Fruit fly (Drosophila melanogaster) whole organism, embryonic: ENCODE measurements around the gene DopEcR.

Source experiments
- Ada2b ChIP-seq: fragments of 200-800 bp; sonication (Bioruptor generic); IDR thresholded peaks from 2 replicates; pipeline ENCODE4 v1.3.6; 2022; ENCODE audit warnings: missing biosample characterization, missing genetic modification characterization
- Asciz ChIP-seq: fragments of 200-800 bp; sonication (Bioruptor generic); optimal IDR thresholded peaks from 2 replicates; lab custom pipeline; 2017; ENCODE audit warnings: missing biosample characterization, mild to moderate bottlenecking, missing genetic modification characterization, missing genetic modification reagents
- Bdp1 ChIP-seq: fragments of 200-800 bp; sonication (Bioruptor generic); optimal IDR thresholded peaks from 3 replicates; lab custom pipeline; 2016; ENCODE audit warnings: missing biosample characterization, missing genetic modification characterization
- Bteb2 ChIP-seq: fragments of 200-800 bp; sonication (Bioruptor generic); optimal IDR thresholded peaks from 2 replicates; lab custom pipeline; 2016; ENCODE audit warnings: missing biosample characterization, missing genetic modification characterization
- CG10462 ChIP-seq: fragments of 200-800 bp; sonication (Bioruptor generic); optimal IDR thresholded peaks from 2 replicates; lab custom pipeline; 2016; ENCODE audit warnings: missing biosample characterization, missing genetic modification characterization
- CG11456 ChIP-seq: fragments of 200-800 bp; sonication (Bioruptor generic); IDR thresholded peaks from 3 replicates; pipeline ENCODE4 v1.3.6; 2022; ENCODE audit warnings: missing biosample characterization, missing genetic modification characterization
- CG11504 ChIP-seq: fragments of 200-800 bp; sonication (Bioruptor generic); optimal IDR thresholded peaks from 3 replicates; lab custom pipeline; 2019; ENCODE audit warnings: missing biosample characterization, mild to moderate bottlenecking, missing genetic modification characterization, moderate library complexity
- CG12071 ChIP-seq: fragments of 200-800 bp; sonication (Bioruptor generic); optimal IDR thresholded peaks from 3 replicates; lab custom pipeline; 2018; ENCODE audit warnings: missing biosample characterization, mild to moderate bottlenecking, missing genetic modification characterization
- CG12155 ChIP-seq: fragments of 200-800 bp; sonication (Bioruptor generic); optimal IDR thresholded peaks from 3 replicates; lab custom pipeline; 2016; ENCODE audit warnings: missing biosample characterization, missing genetic modification characterization
- CG12299 ChIP-seq: fragments of 200-800 bp; sonication (Bioruptor generic); optimal IDR thresholded peaks from 2 replicates; lab custom pipeline; 2018; ENCODE audit warnings: missing biosample characterization, mild to moderate bottlenecking, missing genetic modification characterization
- CG12659 ChIP-seq: fragments of 200-800 bp; sonication (Bioruptor generic); optimal IDR thresholded peaks from 3 replicates; lab custom pipeline; 2017; ENCODE audit warnings: mild to moderate bottlenecking, missing biosample characterization, missing genetic modification reagents, missing genetic modification characterization
- CG14667 ChIP-seq: fragments of 200-800 bp; sonication (Bioruptor generic); IDR thresholded peaks from 2 replicates; pipeline ENCODE4 v1.3.6; 2022; ENCODE audit warnings: missing biosample characterization, missing genetic modification characterization
- CG14860 ChIP-seq: fragments of 200-800 bp; sonication (Bioruptor generic); IDR thresholded peaks from 3 replicates; pipeline ENCODE4 v1.3.6; 2022; ENCODE audit warnings: missing biosample characterization, missing genetic modification characterization; ENCODE audit not compliant: partially characterized antibody
- CG16815 ChIP-seq: fragments of 200-800 bp; sonication (Bioruptor generic); optimal IDR thresholded peaks from 3 replicates; lab custom pipeline; 2017; ENCODE audit warnings: missing biosample characterization, mild to moderate bottlenecking, missing genetic modification characterization
- CG17912 ChIP-seq: fragments of 200-800 bp; sonication (Bioruptor generic); optimal IDR thresholded peaks from 2 replicates; lab custom pipeline; 2018; ENCODE audit warnings: missing biosample characterization, mild to moderate bottlenecking, missing genetic modification characterization
- CG31224 ChIP-seq: fragments of 200-800 bp; sonication (Bioruptor generic); IDR thresholded peaks from 2 replicates; pipeline ENCODE4 v1.3.6; 2022; ENCODE audit warnings: missing biosample characterization, missing genetic modification characterization
- CG34422 ChIP-seq: fragments of 200-800 bp; sonication (Bioruptor generic); IDR thresholded peaks from 3 replicates; pipeline ENCODE4 v1.3.6; 2022; ENCODE audit warnings: missing biosample characterization, missing genetic modification characterization
- CG3847 ChIP-seq: fragments of 200-800 bp; sonication (Bioruptor generic); IDR thresholded peaks from 2 replicates; pipeline ENCODE4 v1.3.6; 2022; ENCODE audit warnings: missing biosample characterization, missing genetic modification characterization
- CG6272 ChIP-seq: fragments of 200-800 bp; sonication (Bioruptor generic); IDR thresholded peaks from 2 replicates; pipeline ENCODE4 v1.3.6; 2022; ENCODE audit warnings: missing biosample characterization, missing genetic modification characterization
- CG7357 ChIP-seq: fragments of 200-800 bp; sonication (Bioruptor generic); IDR thresholded peaks from 3 replicates; pipeline ENCODE4 v1.3.6; 2022; ENCODE audit warnings: missing biosample characterization, missing genetic modification characterization
- CG8281 ChIP-seq: fragments of 200-800 bp; sonication (Bioruptor generic); optimal IDR thresholded peaks from 2 replicates; lab custom pipeline; 2018; ENCODE audit warnings: missing biosample characterization, mild to moderate bottlenecking, missing genetic modification characterization, moderate library complexity
- CG8944 ChIP-seq: fragments of 200-800 bp; sonication (Bioruptor generic); optimal IDR thresholded peaks from 3 replicates; lab custom pipeline; 2016; ENCODE audit warnings: missing biosample characterization, missing genetic modification characterization
- Chrac-16 ChIP-seq: fragments of 200-800 bp; sonication (Bioruptor generic); optimal IDR thresholded peaks from 3 replicates; lab custom pipeline; 2016; ENCODE audit warnings: missing biosample characterization, missing genetic modification characterization
- CrebB ChIP-seq: fragments of 200-800 bp; sonication (Bioruptor generic); optimal IDR thresholded peaks from 3 replicates; lab custom pipeline; 2018; ENCODE audit warnings: missing biosample characterization, mild to moderate bottlenecking, missing genetic modification characterization
- Dek ChIP-seq: fragments of 200-800 bp; sonication (Bioruptor generic); optimal IDR thresholded peaks from 3 replicates; lab custom pipeline; 2019; ENCODE audit warnings: missing biosample characterization, mild to moderate bottlenecking, missing genetic modification characterization, moderate library complexity
- Ets97D ChIP-seq: fragments of 200-800 bp; sonication (Bioruptor generic); optimal IDR thresholded peaks from 3 replicates; lab custom pipeline; 2016; ENCODE audit warnings: missing biosample characterization, missing genetic modification characterization
- Fer2 ChIP-seq: fragments of 200-800 bp; sonication (Bioruptor generic); optimal IDR thresholded peaks from 2 replicates; lab custom pipeline; 2018; ENCODE audit warnings: missing biosample characterization, mild to moderate bottlenecking, missing genetic modification characterization, moderate library complexity
- Gug ChIP-seq: fragments of 200-800 bp; sonication (Bioruptor generic); IDR thresholded peaks from 4 replicates; pipeline ENCODE4 v1.3.6; 2022; ENCODE audit warnings: missing biosample characterization, missing genetic modification characterization
- Ravus ChIP-seq: fragments of 200-800 bp; sonication (Bioruptor generic); IDR thresholded peaks from 2 replicates; pipeline ENCODE4 v1.3.6; 2022; ENCODE audit warnings: missing biosample characterization, missing genetic modification characterization
- Sry-β ChIP-seq: fragments of 200-800 bp; sonication (Bioruptor generic); optimal IDR thresholded peaks from 2 replicates; lab custom pipeline; 2018; ENCODE audit warnings: missing biosample characterization, mild to moderate bottlenecking, missing genetic modification characterization, moderate library complexity
- bab2 ChIP-seq: fragments of 200-800 bp; sonication (Bioruptor generic); optimal IDR thresholded peaks from 2 replicates; lab custom pipeline; 2016; ENCODE audit warnings: missing biosample characterization, missing genetic modification characterization
- cg ChIP-seq: fragments of 200-800 bp; sonication (Bioruptor generic); optimal IDR thresholded peaks from 3 replicates; lab custom pipeline; 2019; ENCODE audit warnings: missing biosample characterization, mild to moderate bottlenecking, missing genetic modification characterization, moderate library complexity
- disco-r ChIP-seq: fragments of 200-800 bp; sonication (Bioruptor generic); optimal IDR thresholded peaks from 2 replicates; lab custom pipeline; 2016; ENCODE audit warnings: missing biosample characterization, missing genetic modification characterization
- dysf ChIP-seq: fragments of 200-800 bp; sonication (Bioruptor generic); IDR thresholded peaks from 3 replicates; pipeline ENCODE4 v1.3.6; 2022; ENCODE audit warnings: missing biosample characterization, missing genetic modification characterization
- fd96Cb ChIP-seq: fragments of 200-800 bp; sonication (Bioruptor generic); optimal IDR thresholded peaks from 2 replicates; lab custom pipeline; 2018; ENCODE audit warnings: missing biosample characterization, mild to moderate bottlenecking, missing genetic modification characterization, moderate library complexity
- h ChIP-seq: fragments of >200 bp; optimal IDR thresholded peaks from 2 replicates; lab custom pipeline; 2017
- jigr1 ChIP-seq: fragments of 200-800 bp; sonication (Bioruptor generic); IDR thresholded peaks from 3 replicates; pipeline ENCODE4 v1.3.6; 2022; ENCODE audit warnings: missing biosample characterization, missing genetic modification characterization
- lbe ChIP-seq: fragments of 200-800 bp; sonication (Bioruptor generic); optimal IDR thresholded peaks from 2 replicates; lab custom pipeline; 2016; ENCODE audit warnings: missing biosample characterization, mild to moderate bottlenecking, missing genetic modification characterization
- maf-S ChIP-seq: fragments of 200-800 bp; sonication (Bioruptor generic); optimal IDR thresholded peaks from 2 replicates; lab custom pipeline; 2016; ENCODE audit warnings: missing biosample characterization, missing genetic modification characterization
- mam ChIP-seq: fragments of 200-800 bp; sonication (Bioruptor generic); optimal IDR thresholded peaks from 3 replicates; lab custom pipeline; 2016; ENCODE audit warnings: missing biosample characterization, missing genetic modification characterization
- nom ChIP-seq: fragments of 200-800 bp; sonication (Bioruptor generic); optimal IDR thresholded peaks from 2 replicates; lab custom pipeline; 2017; ENCODE audit warnings: missing biosample characterization, missing genetic modification characterization, mild to moderate bottlenecking, moderate library complexity, missing genetic modification reagents
- oc ChIP-seq: fragments of 200-800 bp; sonication (Bioruptor generic); optimal IDR thresholded peaks from 2 replicates; lab custom pipeline; 2018; ENCODE audit warnings: missing biosample characterization, mild to moderate bottlenecking, missing genetic modification characterization, moderate library complexity
- peb ChIP-seq: fragments of 200-800 bp; sonication (Bioruptor generic); IDR thresholded peaks from 2 replicates; pipeline ENCODE4 v1.3.6; 2022; ENCODE audit warnings: missing biosample characterization, missing genetic modification characterization
- psq ChIP-seq: fragments of 200-800 bp; sonication (Bioruptor generic); optimal IDR thresholded peaks from 2 replicates; lab custom pipeline; 2017; ENCODE audit warnings: missing biosample characterization, missing genetic modification characterization
- scrt ChIP-seq: fragments of 200-800 bp; sonication (Bioruptor generic); optimal IDR thresholded peaks from 2 replicates; lab custom pipeline; 2018; ENCODE audit warnings: missing biosample characterization, mild to moderate bottlenecking, missing genetic modification characterization, moderate library complexity
- seq ChIP-seq: fragments of 200-800 bp; sonication (Bioruptor generic); IDR thresholded peaks from 2 replicates; pipeline ENCODE4 v1.3.6; 2022; ENCODE audit warnings: missing biosample characterization, missing genetic modification characterization
- ssp ChIP-seq: fragments of 200-800 bp; sonication (Bioruptor generic); IDR thresholded peaks from 2 replicates; pipeline ENCODE4 v1.3.6; 2022; ENCODE audit warnings: missing biosample characterization, missing genetic modification characterization
- tgo ChIP-seq: fragments of 200-800 bp; sonication (Bioruptor generic); IDR thresholded peaks from 3 replicates; pipeline ENCODE4 v1.3.6; 2022; ENCODE audit warnings: missing biosample characterization, missing genetic modification characterization
- tll ChIP-seq, 2 experiments: fragments of 200-800 bp in 1 of 2; fragments of >200 bp in 1 of 2; sonication (Bioruptor generic) in 1 of 2; optimal IDR thresholded peaks; 2 replicates each; lab custom pipeline; 2017 to 2019; ENCODE audit warnings: missing biosample characterization in 2 of 2, missing genetic modification characterization in 2 of 2, mild to moderate bottlenecking in 1 of 2, moderate library complexity in 1 of 2
- unc-4 ChIP-seq: fragments of 200-800 bp; sonication (Bioruptor generic); IDR thresholded peaks from 2 replicates; pipeline ENCODE4 v1.3.6; 2022; ENCODE audit warnings: missing biosample characterization, missing genetic modification characterization; ENCODE audit not compliant: partially characterized antibody
- wdn ChIP-seq: fragments of 200-800 bp; sonication (Bioruptor generic); IDR thresholded peaks from 2 replicates; pipeline ENCODE4 v1.3.6; 2022; ENCODE audit warnings: missing biosample characterization, missing genetic modification characterization
- yki ChIP-seq: fragments of >200 bp; optimal IDR thresholded peaks from 3 replicates; lab custom pipeline; 2018

Gene DopEcR

DNA sequence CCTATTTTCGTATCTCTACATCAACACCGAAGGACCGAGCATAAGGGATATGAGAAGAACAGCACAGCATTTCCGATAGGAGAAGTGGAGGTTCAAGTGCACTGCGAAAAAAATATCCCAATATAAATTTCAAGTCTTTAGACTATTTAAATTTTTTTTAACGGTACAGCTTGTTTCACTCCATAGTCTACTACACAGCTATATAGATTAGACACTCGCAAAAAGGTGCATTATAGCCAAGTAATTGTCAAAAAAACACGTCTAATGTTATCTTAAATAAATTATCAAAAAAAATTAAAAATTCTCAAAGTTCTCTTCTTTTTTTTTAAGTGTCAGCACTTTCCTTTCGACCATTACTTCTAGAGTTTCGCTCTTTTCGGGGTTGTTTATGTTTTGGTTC lies 1.3 kb downstream of the DopEcR start (continued):
- TF ChIP-seq CG16815 (GFP tag; lab: Kevin White, UChicago) = peak; percentile 36
- TF ChIP-seq CG11456 (GFP tag; lab: Robert Waterston, UW) = 0 out of 3 replicates have a peak, but pooled peaks have one; percentile 62
- peak; percentile 2 for TF ChIP-seq CG10462 (GFP tag; lab: Kevin White, UChicago)
- peak; percentile 39 for TF ChIP-seq scrt (GFP tag; lab: Kevin White, UChicago)
- no peak for TF ChIP-seq lbe
- TF ChIP-seq maf-S (GFP tag; lab: Kevin White, UChicago) = no peak
- TF ChIP-seq Fer2 (tag; lab: Kevin White, UChicago) = peak; percentile 26
- TF ChIP-seq Ada2b (GFP tag; lab: Robert Waterston, UW) = peak; percentile 64
- TF ChIP-seq CG12071 = no peak
- no peak for TF ChIP-seq wdn (GFP tag; lab: Robert Waterston, UW)
- TF ChIP-seq CG11504 (tag; lab: Kevin White, UChicago) = peak; percentile 75
- peak; percentile 34; the same call in 1 of the 2 replicates for TF ChIP-seq CG14667 (GFP tag; lab: Robert Waterston, UW)
- peak; percentile 69 for TF ChIP-seq seq (GFP tag; lab: Robert Waterston, UW)
- no peak for TF ChIP-seq Ets97D (GFP tag; lab: Kevin White, UChicago)
- peak; percentile 7 for TF ChIP-seq bab2 (GFP tag; lab: Kevin White, UChicago)
- peak; percentile 60; the same call in 1 of the 3 replicates for TF ChIP-seq CG7357 (GFP tag; lab: Robert Waterston, UW)
- no peak for TF ChIP-seq Sry-β (GFP tag; lab: Kevin White, UChicago)
- TF ChIP-seq nom (GFP tag; lab: Kevin White, UChicago) = no peak
- TF ChIP-seq peb = 0 out of 2 replicates have a peak, but pooled peaks have one; percentile 21
- TF ChIP-seq Gug = peak; percentile 30; the same call in 1 of the 4 replicates
- no peak for TF ChIP-seq h (lab: Kevin White, UChicago)
- TF ChIP-seq CG12299 (tag; lab: Kevin White, UChicago) = no peak
- TF ChIP-seq CG8281 (tag; lab: Kevin White, UChicago) = peak; percentile 4
- peak; percentile 60 for TF ChIP-seq psq (GFP tag; lab: Kevin White, UChicago)
- TF ChIP-seq jigr1 = no peak
- peak; percentile 48 for TF ChIP-seq mam (GFP tag; lab: Kevin White, UChicago)
- no peak for TF ChIP-seq disco-r (GFP tag; lab: Kevin White, UChicago)
- peak; percentile 11 for TF ChIP-seq Dek (tag; lab: Kevin White, UChicago)
- peak; percentile 58 for TF ChIP-seq Bteb2 (GFP tag; lab: Kevin White, UChicago)
- TF ChIP-seq Ravus (GFP tag; lab: Robert Waterston, UW) = no peak; the same call in 1 of the 2 replicates
- no peak for TF ChIP-seq tll (GFP tag; optimal IDR thresholded peaks at IDR 0.05; lab: Kevin White, UChicago)
- no peak for TF ChIP-seq CG31224 (GFP tag; lab: Robert Waterston, UW)
- TF ChIP-seq Asciz (GFP tag; lab: Kevin White, UChicago) = peak; percentile 33
- TF ChIP-seq cg = no peak
- no peak for TF ChIP-seq oc (tag; lab: Kevin White, UChicago)
- TF ChIP-seq ssp (GFP tag; lab: Robert Waterston, UW) = peak; percentile 43
- TF ChIP-seq fd96Cb = peak; percentile 35
- no peak for TF ChIP-seq Bdp1 (GFP tag; lab: Kevin White, UChicago)
- TF ChIP-seq CG3847 (GFP tag; lab: Robert Waterston, UW) = peak; percentile 55
- TF ChIP-seq dysf (GFP tag; lab: Robert Waterston, UW) = peak; percentile 78
- no peak for TF ChIP-seq unc-4 (GFP tag; lab: Robert Waterston, UW)
- peak; percentile 57; the same call in 2 of the 3 replicates for TF ChIP-seq CG34422 (GFP tag; lab: Robert Waterston, UW)
- TF ChIP-seq CG8944 (GFP tag; lab: Kevin White, UChicago) = peak; percentile 20
- TF ChIP-seq CG12659 (GFP tag; lab: Kevin White, UChicago) = peak; percentile 59
- TF ChIP-seq CG14860 (GFP tag; lab: Robert Waterston, UW) = no peak
- TF ChIP-seq CrebB = no peak
- TF ChIP-seq CG12155 (GFP tag; lab: Kevin White, UChicago) = peak; percentile 35
- peak; percentile 21 for TF ChIP-seq Chrac-16
- peak; percentile 53; the same call in 2 of the 3 replicates for TF ChIP-seq tgo
- TF ChIP-seq yki (lab: Kevin White, UChicago) = no peak
- TF ChIP-seq CG17912 (GFP tag; lab: Kevin White, UChicago) = no peak
- no peak for TF ChIP-seq CG6272 (GFP tag; lab: Robert Waterston, UW)
